Worm (Caenorhabditis elegans) whole organism, early embryonic: ENCODE measurements around the gene F58F9.3.

ENCODE experiments used
- B0310.2 ChIP-seq: sonication (generic microtip); optimal IDR thresholded peaks from 2 replicates; lab custom pipeline; 2016; ENCODE audit warnings: mild to moderate bottlenecking, missing genetic modification characterization, missing compliant biosample characterization
- aly-1 ChIP-seq: sonication (generic microtip); optimal IDR thresholded peaks from 2 replicates; lab custom pipeline; 2016; ENCODE audit warnings: missing genetic modification characterization, missing compliant biosample characterization
- ama-1 ChIP-seq: fragments of 150-350 bp; optimal IDR thresholded peaks from 2 replicates; lab custom pipeline; 2014
- ceh-13 ChIP-seq: fragments of 200-800 bp; sonication (Bioruptor generic); optimal IDR thresholded peaks from 2 replicates; lab custom pipeline; 2018; ENCODE audit warnings: mild to moderate bottlenecking, missing genetic modification characterization, missing compliant biosample characterization
- ets-7 ChIP-seq: sonication (generic microtip); optimal IDR thresholded peaks from 2 replicates; lab custom pipeline; 2016; ENCODE audit warnings: missing genotype, missing genetic modification characterization, missing compliant biosample characterization
- flt-1 ChIP-seq: fragments of 200-800 bp; sonication (Bioruptor generic); IDR thresholded peaks from 2 replicates; pipeline ENCODE4 v1.3.6; 2022; ENCODE audit warnings: missing genetic modification characterization, missing compliant biosample characterization
- hmbx-1 ChIP-seq: sonication (generic microtip); optimal IDR thresholded peaks from 2 replicates; lab custom pipeline; 2016; ENCODE audit warnings: mild to moderate bottlenecking, missing genetic modification characterization, missing compliant biosample characterization
- hmg-4 ChIP-seq: fragments of 200-800 bp; sonication (Bioruptor generic); optimal IDR thresholded peaks from 2 replicates; lab custom pipeline; 2018; ENCODE audit warnings: mild to moderate bottlenecking, missing genetic modification characterization, missing compliant biosample characterization
- pes-1 ChIP-seq: fragments of 200-800 bp; sonication (Bioruptor generic); IDR thresholded peaks from 2 replicates; pipeline ENCODE4 v1.3.6; 2022; ENCODE audit warnings: missing genetic modification reagents, missing genetic modification characterization, missing compliant biosample characterization
- scrt-1 ChIP-seq: fragments of 200-800 bp; sonication (Bioruptor generic); IDR thresholded peaks from 2 replicates; pipeline ENCODE4 v1.3.6; 2022; ENCODE audit warnings: missing genetic modification characterization, missing compliant biosample characterization
- sea-1 ChIP-seq: fragments of 200-800 bp; sonication (Bioruptor generic); conservative IDR thresholded peaks from 2 replicates; pipeline ENCODE4 v1.3.6; 2022; ENCODE audit warnings: missing genetic modification characterization, missing compliant biosample characterization
- tbx-11 ChIP-seq: fragments of 200-800 bp; sonication (Bioruptor generic); IDR thresholded peaks from 2 replicates; pipeline ENCODE4 v1.3.6; 2022; ENCODE audit warnings: missing genetic modification characterization, missing compliant biosample characterization
- tra-4 ChIP-seq: sonication (generic microtip); optimal IDR thresholded peaks from 2 replicates; lab custom pipeline; 2017; ENCODE audit warnings: missing genetic modification characterization, missing compliant biosample characterization

DNA sequence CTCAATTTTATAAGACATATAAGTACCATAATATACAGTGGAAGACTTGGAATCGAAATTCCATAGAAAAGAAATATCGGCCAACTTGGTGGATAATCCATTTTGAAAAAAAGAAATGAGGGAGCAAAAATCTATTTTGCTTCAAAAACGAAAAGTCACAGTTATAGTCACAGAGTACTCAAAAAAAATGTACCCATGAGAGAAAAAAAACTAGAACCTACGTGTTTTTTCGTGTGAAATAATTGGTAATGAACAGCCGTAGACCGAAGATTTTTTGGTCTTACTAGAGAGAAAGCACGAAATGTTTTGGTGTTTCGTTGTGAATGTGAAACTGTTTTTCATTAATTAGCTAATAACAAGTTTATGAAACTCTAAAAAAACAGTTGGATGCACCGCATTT, 36.3 kb downstream of the F58F9.3 start, which contains the start of gene srv-30:
- no peak for TF ChIP-seq ama-1 (lab: Kevin White, UChicago)
- TF ChIP-seq hmbx-1 (tag; lab: Kevin White, UChicago) = no peak
- no peak for TF ChIP-seq ets-7 (tag; lab: Kevin White, UChicago)
- no peak for TF ChIP-seq hmg-4 (GFP tag; lab: Kevin White, UChicago)
- TF ChIP-seq flt-1 = no peak
- no peak for TF ChIP-seq scrt-1 (GFP tag; lab: Robert Waterston, UW)
- TF ChIP-seq sea-1 = no peak
- TF ChIP-seq tra-4 = no peak
- TF ChIP-seq B0310.2 (tag; lab: Kevin White, UChicago) = no peak
- no peak for TF ChIP-seq tbx-11 (GFP tag; lab: Robert Waterston, UW)
- no peak for TF ChIP-seq aly-1 (tag; lab: Kevin White, UChicago)
- TF ChIP-seq ceh-13 = no peak
- TF ChIP-seq pes-1 (GFP tag; lab: Robert Waterston, UW) = no peak
